Fruit fly (Drosophila melanogaster): ENCODE results near the gene snsl.

snsl gene

dm6 chr2L:4856118-4856517 lies 50.4 kb downstream of the snsl start (continued):
- TF ChIP-seq ewg (GFP tag; optimal IDR thresholded peaks at IDR 0.05), result peak; percentile 23
- TF ChIP-seq CG34422 (GFP tag; IDR thresholded peaks at IDR 0.05), result peak; percentile 68
- peak; percentile 46 for TF ChIP-seq CG10654 (GFP tag; optimal IDR thresholded peaks at IDR 0.05)
- TF ChIP-seq lilli (GFP tag; optimal IDR thresholded peaks at IDR 0.05), result peak; percentile 57
- no peak for TF ChIP-seq btn (GFP tag; optimal IDR thresholded peaks at IDR 0.05)
- TF ChIP-seq Atf6 (GFP tag; IDR thresholded peaks at IDR 0.05), result peak; percentile 53; the same call in 1 of the 2 replicates
- TF ChIP-seq CG9932 (GFP tag; IDR thresholded peaks at IDR 0.05), result no peak
- no peak for TF ChIP-seq mld (GFP tag; IDR thresholded peaks at IDR 0.05; ENCODE audit: partially characterized antibody)
- TF ChIP-seq Rx (GFP tag; IDR thresholded peaks at IDR 0.05), result 0 out of 2 replicates have a peak, but pooled peaks have one; percentile 24
- peak; percentile 36 for TF ChIP-seq CG15514 (GFP tag; optimal IDR thresholded peaks at IDR 0.05)
- TF ChIP-seq CG17361 (GFP tag; IDR thresholded peaks at IDR 0.05), result peak; percentile 80
- TF ChIP-seq ro (GFP tag; IDR thresholded peaks at IDR 0.05), result no peak
- no peak for TF ChIP-seq C15 (GFP tag; IDR thresholded peaks at IDR 0.05)
- no peak for TF ChIP-seq Jarid2 (GFP tag; optimal IDR thresholded peaks at IDR 0.05)
- peak; percentile 37 for TF ChIP-seq org-1 (GFP tag; optimal IDR thresholded peaks at IDR 0.05)
- no peak for TF ChIP-seq CG17912 (GFP tag; optimal IDR thresholded peaks at IDR 0.05)
- TF ChIP-seq CG32532 (GFP tag; IDR thresholded peaks at IDR 0.05), result peak; percentile 36; the same call in 1 of the 2 replicates
- peak; percentile 39 for TF ChIP-seq CG10147 (GFP tag; optimal IDR thresholded peaks at IDR 0.05)
- peak; percentile 88 for TF ChIP-seq sens (GFP tag)
- 0 out of 3 replicates have a peak, but pooled peaks have one; percentile 14 for TF ChIP-seq gce (GFP tag; IDR thresholded peaks at IDR 0.05)
- TF ChIP-seq CG8924 (tag; optimal IDR thresholded peaks at IDR 0.05), result peak; percentile 75
- peak; percentile 53 for TF ChIP-seq Ptx1 (GFP tag; IDR thresholded peaks at IDR 0.05)
- no peak for TF ChIP-seq nerfin-2 (GFP tag; IDR thresholded peaks at IDR 0.05; ENCODE audit: partially characterized antibody)
- TF ChIP-seq CG4360 (GFP tag; IDR thresholded peaks at IDR 0.05), result no peak
- no peak for TF ChIP-seq Lhr (GFP tag; optimal IDR thresholded peaks at IDR 0.05)
- peak; percentile 39 for TF ChIP-seq CG4707 (GFP tag; optimal IDR thresholded peaks at IDR 0.05)
- TF ChIP-seq NFAT (GFP tag; IDR thresholded peaks at IDR 0.05), result no peak
- no peak for TF ChIP-seq CG8765 (GFP tag; IDR thresholded peaks at IDR 0.05)
- TF ChIP-seq CrebB (tag; optimal IDR thresholded peaks at IDR 0.05), result peak; percentile 37
- no peak for TF ChIP-seq NC2α (GFP tag; optimal IDR thresholded peaks at IDR 0.05)
- TF ChIP-seq CG11696 (GFP tag; IDR thresholded peaks at IDR 0.05), result peak; percentile 87
- no peak for TF ChIP-seq CG9609 (GFP tag; optimal IDR thresholded peaks at IDR 0.05)
- no peak for TF ChIP-seq CG8944 (GFP tag; optimal IDR thresholded peaks at IDR 0.05)
- peak; percentile 44; the same call in 1 of the 2 replicates for TF ChIP-seq Ada2b (GFP tag; IDR thresholded peaks at IDR 0.05)
- TF ChIP-seq CG5953 (GFP tag; IDR thresholded peaks at IDR 0.05), result peak; percentile 43; the same call in 1 of the 2 replicates
- no peak for TF ChIP-seq Myb (GFP tag; optimal IDR thresholded peaks at IDR 0.05)
- TF ChIP-seq CG3163 (GFP tag; optimal IDR thresholded peaks at IDR 0.05), result no peak
- peak; percentile 68 for TF ChIP-seq CG17385 (GFP tag; optimal IDR thresholded peaks at IDR 0.05)
- peak; percentile 28 for TF ChIP-seq NfI (GFP tag; optimal IDR thresholded peaks at IDR 0.05)
- TF ChIP-seq CG14710 (tag; optimal IDR thresholded peaks at IDR 0.05), result peak; percentile 67
- TF ChIP-seq Six4 (GFP tag; optimal IDR thresholded peaks at IDR 0.05), result peak; percentile 45
- no peak for TF ChIP-seq CG11456 (GFP tag; IDR thresholded peaks at IDR 0.05)
- no peak for TF ChIP-seq eyg (GFP tag; optimal IDR thresholded peaks at IDR 0.05)
- TF ChIP-seq Abd-B (GFP tag; optimal IDR thresholded peaks at IDR 0.05), result peak; percentile 33
- no peak for TF ChIP-seq CHES-1-like (GFP tag; optimal IDR thresholded peaks at IDR 0.05)
- no peak for TF ChIP-seq TFAM (GFP tag; optimal IDR thresholded peaks at IDR 0.05)
- no peak for TF ChIP-seq yki (optimal IDR thresholded peaks at IDR 0.05)
- TF ChIP-seq Fer1 (GFP tag; optimal IDR thresholded peaks at IDR 0.05), result peak; percentile 76
- peak; percentile 9 for TF ChIP-seq fd3F (GFP tag; optimal IDR thresholded peaks at IDR 0.05)
- peak; percentile 53 for TF ChIP-seq CG13296 (GFP tag; optimal IDR thresholded peaks at IDR 0.05)
- TF ChIP-seq CG1602 (GFP tag; optimal IDR thresholded peaks at IDR 0.05), result peak; percentile 49
- no peak for TF ChIP-seq sna (GFP tag; IDR thresholded peaks at IDR 0.05; ENCODE audit: partially characterized antibody)

All from whole organism, embryonic.